Fruit fly (Drosophila melanogaster) whole organism, prepupa: ENCODE measurements around the gene cher.
A peak's percentile ranks its signal among the peaks of the same experiment; 100 is the strongest.

Experiments
- CG15336 ChIP-seq: fragments of 200-800 bp; sonication (Bioruptor generic); IDR thresholded peaks from 2 replicates; pipeline ENCODE4 v1.3.6; 2022; ENCODE audit warnings: missing biosample characterization, missing genetic modification characterization
- Ets21C ChIP-seq: fragments of 200-800 bp; sonication (Bioruptor generic); optimal IDR thresholded peaks from 3 replicates; lab custom pipeline; 2016; ENCODE audit warnings: missing biosample characterization, missing genetic modification characterization
- Ets96B ChIP-seq: fragments of 200-800 bp; optimal IDR thresholded peaks from 2 replicates; lab custom pipeline; 2019; ENCODE audit warnings: missing biosample characterization, mild to moderate bottlenecking, missing genetic modification characterization, moderate library complexity
- Lpt ChIP-seq: fragments of 200-800 bp; sonication (Bioruptor generic); optimal IDR thresholded peaks from 3 replicates; lab custom pipeline; 2016; ENCODE audit warnings: missing biosample characterization, missing genetic modification characterization
- Met ChIP-seq: fragments of 200-800 bp; sonication (Bioruptor generic); optimal IDR thresholded peaks from 3 replicates; lab custom pipeline; 2016; ENCODE audit warnings: missing biosample characterization, missing genetic modification characterization
- Sox15 ChIP-seq: fragments of 200-800 bp; sonication (Bioruptor generic); optimal IDR thresholded peaks from 3 replicates; lab custom pipeline; 2016; ENCODE audit warnings: missing biosample characterization, missing genetic modification characterization
- achi ChIP-seq: fragments of 200-800 bp; sonication (Bioruptor generic); optimal IDR thresholded peaks from 3 replicates; lab custom pipeline; 2016; ENCODE audit warnings: missing biosample characterization, missing genetic modification characterization
- dac ChIP-seq: fragments of 200-800 bp; sonication (Bioruptor generic); optimal IDR thresholded peaks from 2 replicates; lab custom pipeline; 2017; ENCODE audit warnings: missing biosample characterization, mild to moderate bottlenecking, missing genetic modification characterization
- fd85E ChIP-seq: fragments of 200-800 bp; sonication (Bioruptor generic); optimal IDR thresholded peaks from 3 replicates; lab custom pipeline; 2016; ENCODE audit warnings: missing biosample characterization, missing genetic modification characterization
- fkh ChIP-seq: fragments of 200-800 bp; sonication (Bioruptor generic); optimal IDR thresholded peaks from 3 replicates; lab custom pipeline; 2017; ENCODE audit warnings: missing biosample characterization, mild to moderate bottlenecking, missing genetic modification characterization, moderate library complexity
- svp ChIP-seq: fragments of 200-800 bp; sonication (Bioruptor generic); peaks from one replicate; lab custom pipeline; 2016; ENCODE audit warnings: missing biosample characterization, missing genetic modification characterization

DNA sequence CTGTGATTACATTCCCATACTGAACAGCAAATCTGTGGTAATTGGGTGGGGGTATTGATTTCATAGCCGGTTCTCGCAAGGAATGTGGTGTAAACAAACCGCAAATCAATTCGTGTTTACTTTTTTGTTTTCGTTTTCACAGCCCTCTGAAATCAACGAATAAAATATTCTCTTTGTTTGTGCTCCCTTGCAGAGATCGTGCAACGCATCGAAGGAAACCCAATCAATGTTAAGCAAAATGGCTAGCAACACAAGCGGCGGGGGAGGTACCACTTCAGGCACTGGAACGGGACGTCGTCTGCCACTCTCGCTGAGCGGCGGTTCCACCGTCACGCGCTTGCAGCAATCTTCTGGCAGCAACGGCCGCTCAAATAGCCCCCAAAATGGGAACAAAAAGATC is 42.7 kb downstream of the cher start:
- TF ChIP-seq Sox15 = no peak
- no peak for TF ChIP-seq Ets21C
- TF ChIP-seq fkh (GFP tag; lab: Kevin White, UChicago) = peak; percentile 26
- TF ChIP-seq fd85E = no peak
- no peak for TF ChIP-seq Lpt
- no peak for TF ChIP-seq Met (GFP tag; lab: Kevin White, UChicago)
- TF ChIP-seq achi (GFP tag; lab: Kevin White, UChicago) = no peak
- TF ChIP-seq svp (GFP tag; lab: Kevin White, UChicago) = no peak
- TF ChIP-seq Ets96B = no peak
- no peak for TF ChIP-seq dac (GFP tag; lab: Kevin White, UChicago)
- no peak for TF ChIP-seq CG15336
